Worm (Caenorhabditis elegans) whole organism, dauer: ENCODE results near the gene cki-1.

Source experiments
- unc-62 ChIP-seq: sonication (generic microtip); optimal IDR thresholded peaks from 2 replicates; lab custom pipeline; 2017; ENCODE audit warnings: missing biosample characterization, missing genetic modification reagents, missing genetic modification characterization

The cki-1 gene

ce11 chrII:7813645-7814044 is 2.6 kb downstream of the cki-1 start:
- no peak for TF ChIP-seq unc-62 (GFP tag; lab: Kevin White, UChicago)

ce11 chrII:7814215-7814614 is 3.2 kb downstream of the cki-1 start:
- no peak for TF ChIP-seq unc-62 (GFP tag; lab: Kevin White, UChicago)

ce11 chrII:7814915-7815314 is 3.9 kb downstream of the cki-1 start:
- no peak for TF ChIP-seq unc-62 (GFP tag; lab: Kevin White, UChicago)

ce11 chrII:7815406-7815805 is 4.4 kb downstream of the cki-1 start:
- TF ChIP-seq unc-62 (GFP tag; lab: Kevin White, UChicago) = no peak

ce11 chrII:7816163-7816776 is 5.2 kb downstream of the cki-1 start, which contains the start of gene cki-2:
cki-2 (plus strand) TSS chrII:7816499.
- TF ChIP-seq unc-62 (GFP tag; lab: Kevin White, UChicago) = no peak

ce11 chrII:7817580-7817979 is 6.5 kb downstream of the cki-1 start:
- no peak for TF ChIP-seq unc-62 (GFP tag; lab: Kevin White, UChicago)

- TF ChIP-seq unc-62 (GFP tag; lab: Kevin White, UChicago) = no peak
These were observed 8.3 kb downstream of the cki-1 start for ce11 chrII:7819359-7819758.

- no peak for TF ChIP-seq unc-62 (GFP tag; lab: Kevin White, UChicago)
These were observed 11.4 kb downstream of the cki-1 start, which contains the start of gene irld-47 for ce11 chrII:7822454-7822853. irld-47 (minus strand) TSS chrII:7822554.

- no peak for TF ChIP-seq unc-62 (GFP tag; lab: Kevin White, UChicago)
These were observed 14.1 kb downstream of the cki-1 start, which contains the start of gene srw-62 for ce11 chrII:7825107-7825506. srw-62 (plus strand) TSS chrII:7825407.

ce11 chrII:7827883-7828282 is 16.8 kb downstream of the cki-1 start:
- TF ChIP-seq unc-62 (GFP tag; lab: Kevin White, UChicago) = no peak

ce11 chrII:7829616-7830015 is 18.6 kb downstream of the cki-1 start:
- TF ChIP-seq unc-62 (GFP tag; lab: Kevin White, UChicago) = no peak

- no peak for TF ChIP-seq unc-62 (GFP tag; lab: Kevin White, UChicago)
These were observed 21.0 kb downstream of the cki-1 start, which contains the start of gene T09A5.14 for ce11 chrII:7832054-7832453. T09A5.14 (plus strand) TSS chrII:7832354.

ce11 chrII:7835314-7835713 is 24.3 kb downstream of the cki-1 start, which contains the start of gene cex-2:
cex-2 (minus strand) TSS chrII:7835414.
- TF ChIP-seq unc-62 (GFP tag; lab: Kevin White, UChicago) = no peak

- no peak for TF ChIP-seq unc-62 (GFP tag; lab: Kevin White, UChicago)
These were observed 25.7 kb downstream of the cki-1 start for ce11 chrII:7836613-7837226.

ce11 chrII:7838661-7839060 is 27.6 kb downstream of the cki-1 start:
- no peak for TF ChIP-seq unc-62 (GFP tag; lab: Kevin White, UChicago)

ce11 chrII:7839703-7840102 is 28.7 kb downstream of the cki-1 start:
- TF ChIP-seq unc-62 (GFP tag; lab: Kevin White, UChicago) = no peak

ce11 chrII:7842053-7842452 is 31.0 kb downstream of the cki-1 start, which contains the start of gene klp-3:
klp-3 (plus strand) TSS chrII:7842353.
- no peak for TF ChIP-seq unc-62 (GFP tag; lab: Kevin White, UChicago)
